Worm (Caenorhabditis elegans) whole organism, midembryonic: ENCODE results near the gene bmy-1.

Source experiments
- cog-1 ChIP-seq: sonication (generic microtip); optimal IDR thresholded peaks from 2 replicates; lab custom pipeline; 2016; ENCODE audit warnings: missing genetic modification characterization, missing compliant biosample characterization
- flt-1 ChIP-seq: fragments of 200-800 bp; sonication (Bioruptor generic); IDR thresholded peaks from 2 replicates; pipeline ENCODE4 v1.3.6; 2022; ENCODE audit warnings: missing genetic modification characterization, missing compliant biosample characterization
- klf-2 ChIP-seq: fragments of 200-800 bp; sonication (Bioruptor generic); conservative IDR thresholded peaks from 2 replicates; pipeline ENCODE4 v1.3.6; 2022; ENCODE audit warnings: missing genetic modification reagents, missing genetic modification characterization, missing compliant biosample characterization
- med-1 ChIP-seq: sonication (generic microtip); optimal IDR thresholded peaks from 2 replicates; lab custom pipeline; 2017; ENCODE audit warnings: missing genetic modification characterization, mild to moderate bottlenecking, missing compliant biosample characterization, antibody characterized with exemption, missing genetic modification reagents; ENCODE audit not compliant: insufficient read depth
- ref-1 ChIP-seq: fragments of 200-800 bp; sonication (Bioruptor generic); conservative IDR thresholded peaks from 2 replicates; pipeline ENCODE4 v1.3.6; 2022; ENCODE audit warnings: missing genetic modification reagents, missing genetic modification characterization, missing compliant biosample characterization
- tab-1 ChIP-seq: fragments of 200-800 bp; sonication (Bioruptor generic); IDR thresholded peaks from 2 replicates; pipeline ENCODE4 v1.3.6; 2022; ENCODE audit warnings: missing genetic modification characterization, missing compliant biosample characterization
- ztf-23 ChIP-seq: fragments of 200-800 bp; sonication (Bioruptor generic); IDR thresholded peaks from 2 replicates; pipeline ENCODE4 v1.3.6; 2022; ENCODE audit warnings: missing genetic modification reagents, missing genetic modification characterization, missing compliant biosample characterization

ce11 chrII:5322732-5323326, 35.7 kb upstream of the bmy-1 start, which contains the start of gene vhp-1:
- no peak for TF ChIP-seq klf-2 (GFP tag; lab: Robert Waterston, UW)
- TF ChIP-seq ref-1 (GFP tag; lab: Robert Waterston, UW) = no peak
- no peak for TF ChIP-seq med-1 (GFP tag; lab: Kevin White, UChicago)
- TF ChIP-seq flt-1 (GFP tag; lab: Robert Waterston, UW) = no peak
- TF ChIP-seq cog-1 (tag; lab: Kevin White, UChicago) = no peak
- no peak for TF ChIP-seq tab-1 (GFP tag; lab: Robert Waterston, UW)
- TF ChIP-seq ztf-23 = no peak
